Fruit fly (Drosophila melanogaster) whole organism, pupa: ENCODE data around the gene Hex-t2.

Experiments used
- CG10348 ChIP-seq: fragments of 200-800 bp; sonication (Bioruptor generic); IDR thresholded peaks from 2 replicates; pipeline ENCODE4 v1.3.6; 2022; ENCODE audit warnings: missing biosample characterization, missing genetic modification characterization
- CG12605 ChIP-seq: fragments of 200-800 bp; sonication (Bioruptor generic); IDR thresholded peaks from 2 replicates; pipeline ENCODE4 v1.3.6; 2022; ENCODE audit warnings: missing biosample characterization, missing genetic modification characterization
- CG13204 ChIP-seq: fragments of 200-800 bp; sonication (Bioruptor generic); optimal IDR thresholded peaks from 2 replicates; lab custom pipeline; 2018; ENCODE audit warnings: missing biosample characterization, mild to moderate bottlenecking, missing genetic modification characterization, moderate library complexity
- CG14655 ChIP-seq: fragments of 200-800 bp; sonication (Bioruptor generic); optimal IDR thresholded peaks from 3 replicates; lab custom pipeline; 2017; ENCODE audit warnings: mild to moderate bottlenecking, missing biosample characterization, missing genetic modification reagents, missing genetic modification characterization
- CG15710 ChIP-seq: fragments of 200-800 bp; sonication (Bioruptor generic); optimal IDR thresholded peaks from 2 replicates; lab custom pipeline; 2018; ENCODE audit warnings: missing biosample characterization, mild to moderate bottlenecking, missing genetic modification characterization, moderate library complexity
- CG17806 ChIP-seq: fragments of 200-800 bp; sonication (Bioruptor generic); optimal IDR thresholded peaks from 2 replicates; lab custom pipeline; 2018; ENCODE audit warnings: missing biosample characterization, mild to moderate bottlenecking, missing genetic modification characterization, moderate library complexity
- CG32121 ChIP-seq: fragments of 200-800 bp; sonication (Bioruptor generic); IDR thresholded peaks from 2 replicates; pipeline ENCODE4 v1.3.6; 2022; ENCODE audit warnings: missing biosample characterization, missing genetic modification characterization
- CG34367 ChIP-seq: fragments of 200-800 bp; sonication (Bioruptor generic); optimal IDR thresholded peaks from 2 replicates; lab custom pipeline; 2018; ENCODE audit warnings: missing biosample characterization, mild to moderate bottlenecking, missing genetic modification characterization
- CG4496 ChIP-seq: fragments of 200-800 bp; sonication (Bioruptor generic); IDR thresholded peaks from 3 replicates; pipeline ENCODE4 v1.3.6; 2022; ENCODE audit warnings: missing biosample characterization, missing genetic modification characterization
- CG8159 ChIP-seq: fragments of 200-800 bp; sonication (Bioruptor generic); optimal IDR thresholded peaks from 3 replicates; lab custom pipeline; 2018; ENCODE audit warnings: missing biosample characterization, mild to moderate bottlenecking, missing genetic modification characterization, moderate library complexity
- CG8301 ChIP-seq: fragments of 200-800 bp; sonication (Bioruptor generic); optimal IDR thresholded peaks from 2 replicates; lab custom pipeline; 2018; ENCODE audit warnings: missing biosample characterization, mild to moderate bottlenecking, missing genetic modification characterization
- CG9948 ChIP-seq: fragments of 200-800 bp; sonication (Bioruptor generic); optimal IDR thresholded peaks from 2 replicates; lab custom pipeline; 2018; ENCODE audit warnings: missing biosample characterization, mild to moderate bottlenecking, missing genetic modification characterization, moderate library complexity
- D1 ChIP-seq: fragments of 200-800 bp; sonication (Bioruptor generic); optimal IDR thresholded peaks from 2 replicates; lab custom pipeline; 2018; ENCODE audit warnings: missing biosample characterization, mild to moderate bottlenecking, missing genetic modification characterization, moderate library complexity
- EcR ChIP-seq: fragments of 200-800 bp; sonication (Bioruptor generic); optimal IDR thresholded peaks from 3 replicates; lab custom pipeline; 2019; ENCODE audit warnings: missing biosample characterization, missing genetic modification characterization, mild to moderate bottlenecking, moderate library complexity, missing genetic modification reagents
- Ets98B ChIP-seq: fragments of 200-800 bp; sonication (Bioruptor generic); IDR thresholded peaks from 2 replicates; pipeline ENCODE4 v1.3.6; 2022; ENCODE audit warnings: missing biosample characterization, missing genetic modification characterization
- Pif1A ChIP-seq: fragments of 200-800 bp; sonication (Bioruptor generic); optimal IDR thresholded peaks from 3 replicates; lab custom pipeline; 2016; ENCODE audit warnings: missing biosample characterization, missing genetic modification characterization
- Pif1B ChIP-seq: fragments of 200-800 bp; sonication (Bioruptor generic); optimal IDR thresholded peaks from 3 replicates; lab custom pipeline; 2016; ENCODE audit warnings: missing biosample characterization, missing genetic modification characterization
- Snoo ChIP-seq: fragments of 200-800 bp; sonication (Bioruptor generic); optimal IDR thresholded peaks from 3 replicates; lab custom pipeline; 2017; ENCODE audit warnings: missing biosample characterization, mild to moderate bottlenecking, missing genetic modification characterization, inconsistent platforms
- fd96Ca ChIP-seq: fragments of 200-800 bp; sonication (Bioruptor generic); IDR thresholded peaks from 3 replicates; pipeline ENCODE4 v1.3.6; 2022; ENCODE audit warnings: missing biosample characterization, missing genetic modification characterization
- gl ChIP-seq: fragments of 200-800 bp; sonication (Bioruptor generic); optimal IDR thresholded peaks from 2 replicates; lab custom pipeline; 2018; ENCODE audit warnings: missing biosample characterization, mild to moderate bottlenecking, missing genetic modification characterization
- rn ChIP-seq: fragments of 200-800 bp; sonication (Bioruptor generic); IDR thresholded peaks from 2 replicates; pipeline ENCODE4 v1.3.6; 2022; ENCODE audit warnings: missing biosample characterization, missing genetic modification characterization

The Hex-t2 gene

DNA sequence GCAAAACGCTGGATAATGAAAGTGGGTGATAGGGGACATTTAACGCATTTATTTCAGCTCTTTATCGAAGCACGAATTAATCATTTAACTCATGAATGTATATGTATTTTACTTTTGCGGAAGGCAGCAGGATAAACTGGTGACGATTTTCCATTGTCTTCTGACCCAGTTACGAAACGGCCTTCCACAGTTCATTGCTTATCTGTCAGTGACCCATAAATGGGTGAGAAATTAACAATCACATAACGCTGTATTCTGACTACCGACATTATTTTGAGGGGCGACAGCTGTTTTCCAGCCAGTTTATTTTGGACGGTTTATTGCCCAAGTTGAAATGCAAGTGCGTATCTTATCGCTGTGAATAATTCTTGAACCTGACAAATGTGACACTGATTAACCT is 13.1 kb downstream of the Hex-t2 start:
- TF ChIP-seq Pif1A: no peak
- TF ChIP-seq EcR: peak; percentile 79

DNA sequence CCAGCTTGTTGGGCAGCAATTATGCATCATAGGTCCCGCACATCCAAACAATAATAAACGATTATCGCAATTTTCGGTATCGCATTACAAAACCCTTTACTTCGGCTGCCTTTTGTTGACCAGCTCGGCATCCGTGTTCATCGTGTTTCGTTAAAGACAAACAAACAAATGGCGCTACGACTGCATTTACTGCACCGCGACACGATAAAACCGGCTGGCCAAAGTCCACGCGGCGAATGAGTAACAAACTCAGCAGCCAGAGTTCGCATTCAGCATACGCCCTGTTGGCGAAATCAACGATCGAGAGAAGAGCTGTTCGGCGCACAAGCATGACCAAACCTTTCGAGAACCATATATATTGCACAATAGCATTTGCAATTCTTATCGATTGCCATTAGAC is 13.9 kb downstream of the Hex-t2 start:
- peak; percentile 4 for TF ChIP-seq CG8301 (tag; lab: Kevin White, UChicago)
- TF ChIP-seq CG10348 (GFP tag; lab: Robert Waterston, UW): no peak
- peak; percentile 73 for TF ChIP-seq CG4496 (GFP tag; lab: Robert Waterston, UW)
- peak; percentile 4 for TF ChIP-seq CG13204 (GFP tag; lab: Kevin White, UChicago)
- TF ChIP-seq Ets98B (GFP tag; lab: Robert Waterston, UW): peak; percentile 27; the same call in 1 of the 2 replicates
- TF ChIP-seq fd96Ca (GFP tag; lab: Robert Waterston, UW): no peak
- TF ChIP-seq Pif1A: peak; percentile 49
- TF ChIP-seq CG9948 (tag; lab: Kevin White, UChicago): no peak
- TF ChIP-seq Snoo (tag; lab: Kevin White, UChicago): peak; percentile 39
- TF ChIP-seq D1 (tag; lab: Kevin White, UChicago): no peak
- TF ChIP-seq rn (GFP tag; lab: Robert Waterston, UW): no peak
- no peak for TF ChIP-seq CG8159 (tag; lab: Kevin White, UChicago)
- TF ChIP-seq CG12605 (GFP tag; lab: Robert Waterston, UW): peak; percentile 54; the same call in 1 of the 2 replicates
- TF ChIP-seq CG34367 (tag; lab: Kevin White, UChicago): no peak
- TF ChIP-seq gl (tag; lab: Kevin White, UChicago): peak; percentile 63
- peak; percentile 46 for TF ChIP-seq Pif1B (GFP tag; lab: Kevin White, UChicago)
- TF ChIP-seq CG17806 (tag; lab: Kevin White, UChicago): no peak
- TF ChIP-seq CG15710 (tag; lab: Kevin White, UChicago): no peak

DNA sequence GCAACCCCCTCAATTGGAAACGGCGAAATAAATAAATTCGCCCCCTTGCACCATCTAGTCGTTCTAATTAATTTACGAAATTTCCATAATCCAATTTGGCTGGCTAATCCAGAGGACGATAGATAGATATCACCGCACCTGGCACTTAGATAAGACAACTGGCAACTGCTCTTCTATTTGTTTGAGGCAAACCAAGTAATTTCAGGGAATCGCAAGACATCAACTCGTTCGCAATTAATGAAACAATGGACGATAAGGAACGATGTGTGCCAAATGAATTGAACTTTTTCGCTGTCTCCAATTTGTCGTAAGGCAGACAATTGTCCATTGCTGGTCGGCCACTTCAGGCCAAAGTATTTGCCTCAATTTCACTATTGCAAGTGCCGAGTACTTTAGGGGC is 14.7 kb downstream of the Hex-t2 start:
- no peak for TF ChIP-seq Snoo (tag; lab: Kevin White, UChicago)
- TF ChIP-seq CG32121 (GFP tag; lab: Robert Waterston, UW): no peak
- no peak for TF ChIP-seq CG9948 (tag; lab: Kevin White, UChicago)
- no peak for TF ChIP-seq CG12605 (GFP tag; lab: Robert Waterston, UW)
- no peak for TF ChIP-seq D1 (tag; lab: Kevin White, UChicago)
- no peak for TF ChIP-seq CG8159 (tag; lab: Kevin White, UChicago)
- TF ChIP-seq CG13204 (GFP tag; lab: Kevin White, UChicago): no peak
- no peak for TF ChIP-seq rn (GFP tag; lab: Robert Waterston, UW)
- no peak for TF ChIP-seq CG14655 (GFP tag; lab: Kevin White, UChicago)
- TF ChIP-seq CG8301 (tag; lab: Kevin White, UChicago): no peak
- TF ChIP-seq CG15710 (tag; lab: Kevin White, UChicago): no peak
- no peak for TF ChIP-seq EcR
- TF ChIP-seq CG17806 (tag; lab: Kevin White, UChicago): no peak
- no peak for TF ChIP-seq CG34367 (tag; lab: Kevin White, UChicago)
- TF ChIP-seq Ets98B (GFP tag; lab: Robert Waterston, UW): no peak
- no peak for TF ChIP-seq fd96Ca (GFP tag; lab: Robert Waterston, UW)
- no peak for TF ChIP-seq CG4496 (GFP tag; lab: Robert Waterston, UW)
- TF ChIP-seq gl (tag; lab: Kevin White, UChicago): no peak
- no peak for TF ChIP-seq CG10348 (GFP tag; lab: Robert Waterston, UW)

DNA sequence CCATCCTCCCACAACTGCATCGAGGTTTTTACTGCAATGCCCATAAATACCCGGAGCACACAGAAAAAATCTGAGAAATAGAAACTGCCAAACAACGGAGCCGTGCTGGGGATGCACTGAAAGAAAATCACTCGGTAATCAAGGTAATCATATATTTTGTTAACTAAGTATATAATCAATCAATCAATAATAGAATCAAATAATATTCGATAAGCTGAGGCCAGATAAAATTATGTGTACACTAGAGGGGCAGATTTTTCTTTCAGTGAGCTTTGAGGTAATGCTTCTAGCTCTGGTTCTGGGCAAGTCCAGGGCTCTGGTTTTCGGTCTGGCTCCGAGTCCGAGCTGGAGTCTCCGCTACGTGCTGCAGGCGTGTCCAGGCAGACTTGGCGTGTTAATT is 27.6 kb downstream of the Hex-t2 start:
- TF ChIP-seq CG32121 (GFP tag; lab: Robert Waterston, UW): peak; percentile 45; the same call in 1 of the 2 replicates
- TF ChIP-seq CG4496 (GFP tag; lab: Robert Waterston, UW): peak; percentile 70; the same call in 2 of the 3 replicates
- TF ChIP-seq CG13204 (GFP tag; lab: Kevin White, UChicago): no peak
- no peak for TF ChIP-seq rn (GFP tag; lab: Robert Waterston, UW)
- no peak for TF ChIP-seq CG17806 (tag; lab: Kevin White, UChicago)
- peak; percentile 74 for TF ChIP-seq CG14655 (GFP tag; lab: Kevin White, UChicago)
- TF ChIP-seq CG12605 (GFP tag; lab: Robert Waterston, UW): peak; percentile 43; the same call in 1 of the 2 replicates
- TF ChIP-seq CG8301 (tag; lab: Kevin White, UChicago): peak; percentile 66
- TF ChIP-seq Ets98B (GFP tag; lab: Robert Waterston, UW): peak; percentile 56; the same call in 1 of the 2 replicates
- TF ChIP-seq Pif1A: peak; percentile 25
- no peak for TF ChIP-seq CG9948 (tag; lab: Kevin White, UChicago)
- no peak for TF ChIP-seq Snoo (tag; lab: Kevin White, UChicago)
- no peak for TF ChIP-seq CG34367 (tag; lab: Kevin White, UChicago)
- peak; percentile 32 for TF ChIP-seq Pif1B (GFP tag; lab: Kevin White, UChicago)
- no peak for TF ChIP-seq CG10348 (GFP tag; lab: Robert Waterston, UW)
- TF ChIP-seq, all 21 proteins: peak for 8

DNA sequence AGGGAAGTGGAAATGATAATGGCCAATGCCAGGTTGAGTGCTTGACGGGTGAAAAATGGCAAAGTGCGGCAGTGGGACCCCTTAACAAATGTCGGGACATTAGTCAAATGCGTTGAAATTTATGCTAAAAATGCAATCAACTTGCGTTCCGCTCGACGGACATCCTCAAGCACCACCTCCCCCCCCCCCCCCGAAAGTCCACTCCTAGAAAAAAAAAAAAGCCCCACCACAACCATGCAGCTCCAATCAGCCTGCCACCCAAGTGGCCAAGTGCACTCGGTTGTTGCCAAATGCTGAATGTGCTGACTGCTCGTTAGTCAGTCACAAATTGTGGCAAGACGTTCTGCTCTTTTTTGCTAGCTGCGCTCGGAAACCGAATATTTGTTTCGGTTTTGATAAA is 28.2 kb downstream of the Hex-t2 start:
- TF ChIP-seq CG14655 (GFP tag; lab: Kevin White, UChicago) (no peak), CG17806 (tag; lab: Kevin White, UChicago) (no peak), EcR (no peak)

DNA sequence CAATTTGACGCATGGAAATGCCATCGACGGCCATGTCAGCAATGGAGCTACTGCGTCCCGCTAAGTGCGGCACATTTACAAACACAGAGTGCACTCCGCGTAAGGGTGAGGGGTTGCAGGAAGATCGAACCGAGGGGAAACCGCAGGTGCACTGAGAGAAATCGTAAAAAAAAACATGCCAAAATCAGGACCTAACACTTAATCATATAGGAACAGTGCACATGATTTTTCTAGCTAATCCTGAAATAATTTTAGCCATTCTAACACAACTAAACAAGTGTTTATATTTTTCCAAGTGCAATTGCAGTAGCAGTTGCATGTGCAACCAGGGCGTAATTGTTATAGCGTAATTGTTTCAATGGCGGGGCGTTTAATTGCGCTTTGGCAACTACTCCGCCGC is 28.7 kb downstream of the Hex-t2 start:
- TF ChIP-seq Ets98B (GFP tag; lab: Robert Waterston, UW) (peak; percentile 62; the same call in 1 of the 2 replicates), CG15710 (tag; lab: Kevin White, UChicago) (no peak), CG13204 (GFP tag; lab: Kevin White, UChicago) (no peak), Pif1B (GFP tag; lab: Kevin White, UChicago) (no peak), CG12605 (GFP tag; lab: Robert Waterston, UW) (0 out of 2 replicates have a peak, but pooled peaks have one; percentile 25), CG8301 (tag; lab: Kevin White, UChicago) (peak; percentile 60), CG8159 (tag; lab: Kevin White, UChicago) (no peak), CG32121 (GFP tag; lab: Robert Waterston, UW) (peak; percentile 48; the same call in 1 of the 2 replicates), CG9948 (tag; lab: Kevin White, UChicago) (peak; percentile 24), Snoo (tag; lab: Kevin White, UChicago) (no peak), D1 (tag; lab: Kevin White, UChicago) (no peak), CG14655 (GFP tag; lab: Kevin White, UChicago) (peak; percentile 71), Pif1A (peak; percentile 39), CG10348 (GFP tag; lab: Robert Waterston, UW) (no peak), rn (GFP tag; lab: Robert Waterston, UW) (no peak), CG17806 (tag; lab: Kevin White, UChicago) (peak; percentile 43), CG4496 (GFP tag; lab: Robert Waterston, UW) (peak; percentile 76), fd96Ca (GFP tag; lab: Robert Waterston, UW) (peak; percentile 75)
